Worm (Caenorhabditis elegans) whole organism, L3 larva: ENCODE measurements around the gene W08G11.5.
A peak's percentile ranks its signal among the peaks of the same experiment; 100 is the strongest.

Experiments
- R02D3.7 ChIP-seq: fragments of 150-350 bp; optimal IDR thresholded peaks from 2 replicates; lab custom pipeline; 2014; ENCODE audit warnings: missing biosample characterization, missing genetic modification characterization
- ZK546.5 ChIP-seq: sonication (generic microtip); optimal IDR thresholded peaks from 2 replicates; lab custom pipeline; 2017; ENCODE audit warnings: missing biosample characterization, missing genetic modification characterization
- aly-2 ChIP-seq: fragments of 150-350 bp; optimal IDR thresholded peaks from 2 replicates; lab custom pipeline; 2014; ENCODE audit warnings: missing biosample characterization, missing genetic modification characterization
- ama-1 ChIP-seq: fragments of 150-350 bp; optimal IDR thresholded peaks from 2 replicates; lab custom pipeline; 2018
- ceh-16 ChIP-seq: sonication (generic microtip); optimal IDR thresholded peaks from 2 replicates; lab custom pipeline; 2017; ENCODE audit warnings: missing biosample characterization, missing genetic modification characterization
- ceh-28 ChIP-seq: fragments of 150-350 bp; optimal IDR thresholded peaks from 2 replicates; lab custom pipeline; 2014; ENCODE audit warnings: missing biosample characterization, missing genetic modification reagents, missing genetic modification characterization
- ceh-82 ChIP-seq: fragments of 150-350 bp; optimal IDR thresholded peaks from 2 replicates; lab custom pipeline; 2014; ENCODE audit warnings: missing biosample characterization, missing genetic modification characterization
- ceh-9 ChIP-seq: sonication (generic microtip); optimal IDR thresholded peaks from 2 replicates; lab custom pipeline; 2018; ENCODE audit warnings: missing biosample characterization, missing genetic modification characterization
- daf-12 ChIP-seq: fragments of 150-350 bp; optimal IDR thresholded peaks from 2 replicates; lab custom pipeline; 2014; ENCODE audit warnings: missing biosample characterization, missing genetic modification reagents, missing genetic modification characterization
- egl-27 ChIP-seq: sonication (generic microtip); optimal IDR thresholded peaks from 4 replicates; lab custom pipeline; 2017; ENCODE audit warnings: missing biosample characterization, missing genetic modification reagents, missing genetic modification characterization
- egl-5 ChIP-seq: fragments of 150-350 bp; optimal IDR thresholded peaks from 2 replicates; lab custom pipeline; 2017; ENCODE audit warnings: missing biosample characterization, missing genetic modification reagents, missing genetic modification characterization, inconsistent platforms
- elt-1 ChIP-seq: fragments of 150-350 bp; optimal IDR thresholded peaks from 2 replicates; lab custom pipeline; 2014; ENCODE audit warnings: missing biosample characterization, missing genetic modification characterization
- elt-2 ChIP-seq: sonication (generic microtip); optimal IDR thresholded peaks from 2 replicates; lab custom pipeline; 2016; ENCODE audit warnings: missing genetic modification reagents, mild to moderate bottlenecking, missing genetic modification characterization, missing compliant biosample characterization
- elt-3 ChIP-seq, 3 experiments: fragments of 150-350 bp in 1 of 3; sonication (generic microtip) in 2 of 3; optimal IDR thresholded peaks; 2 replicates in 2 of 3; 4 replicates in 1 of 3; lab custom pipeline; 2014 to 2017; ENCODE audit warnings: missing biosample characterization in 3 of 3, missing genetic modification characterization in 3 of 3
- eor-1 ChIP-seq, 2 experiments: fragments of 150-350 bp; optimal IDR thresholded peaks; 2 replicates each; lab custom pipeline; 2014 to 2018; ENCODE audit warnings: missing biosample characterization in 2 of 2, missing genetic modification characterization in 2 of 2
- fkh-10 ChIP-seq: sonication (generic microtip); optimal IDR thresholded peaks from 2 replicates; lab custom pipeline; 2017; ENCODE audit warnings: missing biosample characterization, missing genetic modification reagents, missing genetic modification characterization
- fkh-2 ChIP-seq: fragments of 150-350 bp; optimal IDR thresholded peaks from 2 replicates; lab custom pipeline; 2014; ENCODE audit warnings: missing biosample characterization, missing genetic modification reagents, missing genetic modification characterization
- fos-1 ChIP-seq: fragments of 150-350 bp; optimal IDR thresholded peaks from 2 replicates; lab custom pipeline; 2014; ENCODE audit warnings: missing biosample characterization, missing genetic modification characterization
- hmg-11 ChIP-seq: sonication (generic microtip); optimal IDR thresholded peaks from 2 replicates; lab custom pipeline; 2016; ENCODE audit warnings: missing genetic modification characterization, missing compliant biosample characterization
- jun-1 ChIP-seq: fragments of 150-350 bp; optimal IDR thresholded peaks from 2 replicates; lab custom pipeline; 2014; ENCODE audit warnings: missing biosample characterization, missing genetic modification reagents, missing genetic modification characterization
- lin-15B ChIP-seq: fragments of 150-350 bp; optimal IDR thresholded peaks from 2 replicates; lab custom pipeline; 2014; ENCODE audit warnings: missing biosample characterization, missing genetic modification characterization
- lin-39 ChIP-seq: fragments of 150-350 bp; optimal IDR thresholded peaks from 2 replicates; lab custom pipeline; 2018; ENCODE audit warnings: missing biosample characterization, missing genetic modification reagents, missing genetic modification characterization
- lsy-12 ChIP-seq: sonication (generic microtip); optimal IDR thresholded peaks from 2 replicates; lab custom pipeline; 2016; ENCODE audit warnings: mild to moderate bottlenecking, missing genetic modification characterization, missing compliant biosample characterization
- mdl-1 ChIP-seq: fragments of 150-350 bp; optimal IDR thresholded peaks from 2 replicates; lab custom pipeline; 2014; ENCODE audit warnings: missing biosample characterization, missing genetic modification characterization
- mml-1 ChIP-seq: fragments of 150-350 bp; sonication (generic microtip); optimal IDR thresholded peaks from 3 replicates; lab custom pipeline; 2014; ENCODE audit warnings: missing biosample characterization, missing genetic modification characterization
- nfya-1 ChIP-seq: sonication (generic microtip); optimal IDR thresholded peaks from 2 replicates; lab custom pipeline; 2017; ENCODE audit warnings: missing genetic modification characterization, mild to moderate bottlenecking, missing compliant biosample characterization, antibody characterized with exemption, moderate library complexity; ENCODE audit not compliant: insufficient read depth
- nhr-11 ChIP-seq: fragments of 150-350 bp; optimal IDR thresholded peaks from 2 replicates; lab custom pipeline; 2014; ENCODE audit warnings: missing biosample characterization, missing genetic modification characterization
- nhr-12 ChIP-seq: fragments of 150-350 bp; optimal IDR thresholded peaks from 2 replicates; lab custom pipeline; 2014; ENCODE audit warnings: missing biosample characterization, missing genetic modification characterization
- nhr-23 ChIP-seq: fragments of 150-350 bp; optimal IDR thresholded peaks from 2 replicates; lab custom pipeline; 2014; ENCODE audit warnings: missing biosample characterization, missing genetic modification reagents, missing genetic modification characterization
- nhr-237 ChIP-seq: fragments of 150-350 bp; optimal IDR thresholded peaks from 2 replicates; lab custom pipeline; 2014; ENCODE audit warnings: missing biosample characterization, missing genetic modification characterization
- nhr-25 ChIP-seq: sonication (generic microtip); optimal IDR thresholded peaks from 2 replicates; lab custom pipeline; 2017; ENCODE audit warnings: missing biosample characterization, missing genetic modification characterization
- nhr-28 ChIP-seq: fragments of 150-350 bp; optimal IDR thresholded peaks from 2 replicates; lab custom pipeline; 2014; ENCODE audit warnings: missing biosample characterization, missing genetic modification characterization
- nhr-43 ChIP-seq: sonication (generic microtip); optimal IDR thresholded peaks from 2 replicates; lab custom pipeline; 2016; ENCODE audit warnings: mild to moderate bottlenecking, missing genetic modification characterization, missing compliant biosample characterization; ENCODE audit not compliant: poor library complexity, severe bottlenecking
- nhr-67 ChIP-seq: fragments of 150-350 bp; optimal IDR thresholded peaks from 2 replicates; lab custom pipeline; 2014; ENCODE audit warnings: missing biosample characterization, missing genetic modification characterization
- nhr-76 ChIP-seq: fragments of 150-350 bp; sonication (generic microtip); optimal IDR thresholded peaks from 5 replicates; lab custom pipeline; 2014; ENCODE audit warnings: missing biosample characterization, missing genetic modification characterization
- nhr-77 ChIP-seq: fragments of 150-350 bp; optimal IDR thresholded peaks from 2 replicates; lab custom pipeline; 2014; ENCODE audit warnings: missing biosample characterization, missing genetic modification characterization
- pha-4 ChIP-seq: fragments of 150-350 bp; optimal IDR thresholded peaks from 2 replicates; lab custom pipeline; 2014; ENCODE audit warnings: missing biosample characterization, missing genetic modification reagents, missing genetic modification characterization
- pqm-1 ChIP-seq: fragments of 150-350 bp; optimal IDR thresholded peaks from 2 replicates; lab custom pipeline; 2017; ENCODE audit warnings: missing biosample characterization, missing genetic modification characterization, inconsistent platforms
- sea-2 ChIP-seq: fragments of 150-350 bp; sonication (generic microtip); optimal IDR thresholded peaks from 4 replicates; lab custom pipeline; 2014; ENCODE audit warnings: missing biosample characterization, missing genetic modification reagents, missing genetic modification characterization
- skn-1 ChIP-seq: fragments of 150-350 bp; optimal IDR thresholded peaks from 2 replicates; lab custom pipeline; 2014; ENCODE audit warnings: missing biosample characterization, missing genetic modification characterization
- snpc-4 ChIP-seq: fragments of 150-350 bp; optimal IDR thresholded peaks from 2 replicates; lab custom pipeline; 2014; ENCODE audit warnings: missing biosample characterization, missing genetic modification characterization
- tbx-2 ChIP-seq: sonication (generic microtip); optimal IDR thresholded peaks from 2 replicates; lab custom pipeline; 2016; ENCODE audit warnings: mild to moderate bottlenecking, missing genetic modification characterization, missing compliant biosample characterization
- unc-39 ChIP-seq: sonication (generic microtip); optimal IDR thresholded peaks from 4 replicates; lab custom pipeline; 2017; ENCODE audit warnings: missing biosample characterization, missing genetic modification characterization
- unc-62 ChIP-seq: fragments of 150-350 bp; sonication (generic microtip); optimal IDR thresholded peaks from 4 replicates; lab custom pipeline; 2014; ENCODE audit warnings: missing biosample characterization, missing genetic modification reagents, missing genetic modification characterization
- zag-1 ChIP-seq: fragments of 150-350 bp; optimal IDR thresholded peaks from 2 replicates; lab custom pipeline; 2014; ENCODE audit warnings: missing biosample characterization, missing genetic modification characterization
- ztf-11 ChIP-seq: fragments of 150-350 bp; optimal IDR thresholded peaks from 2 replicates; lab custom pipeline; 2014; ENCODE audit warnings: missing biosample characterization, missing genetic modification characterization

Gene W08G11.5

ce11 chrV:16355941-16356340 is 9.6 kb upstream of the W08G11.5 start:
- TF ChIP-seq nhr-12 (tag; lab: Kevin White, UChicago) (no peak), egl-27 (peak; percentile 71), nhr-23 (tag; lab: Kevin White, UChicago) (peak; percentile 83), ceh-28 (peak; percentile 84), hmg-11 (tag; lab: Kevin White, UChicago) (peak; percentile 99), nfya-1 (tag; lab: Kevin White, UChicago) (peak; percentile 96), ama-1 (lab: Kevin White, UChicago) (peak; percentile 34), egl-5 (tag; lab: Kevin White, UChicago) (peak; percentile 70), snpc-4 (peak; percentile 52), sea-2 (GFP tag; lab: Kevin White, UChicago) (no peak), fkh-10 (GFP tag; lab: Kevin White, UChicago) (peak; percentile 87), nhr-43 (tag; lab: Kevin White, UChicago) (peak; percentile 60), nhr-28 (tag; lab: Kevin White, UChicago) (no peak), lin-15B (tag; lab: Kevin White, UChicago) (peak; percentile 68), lin-39 (tag; lab: Kevin White, UChicago) (peak; percentile 92), lsy-12 (tag; lab: Kevin White, UChicago) (peak; percentile 84), aly-2 (tag; lab: Kevin White, UChicago) (no peak), elt-2 (tag; lab: Kevin White, UChicago) (peak; percentile 86), pha-4 (tag; lab: Kevin White, UChicago) (peak; percentile 81), tbx-2 (tag; lab: Kevin White, UChicago) (peak; percentile 56), elt-1 (tag; lab: Kevin White, UChicago) (no peak), R02D3.7 (peak; percentile 72), zag-1 (no peak), nhr-11 (no peak), pqm-1 (tag; lab: Kevin White, UChicago) (peak; percentile 91), unc-39 (no peak), ceh-82 (tag; lab: Kevin White, UChicago) (peak; percentile 23), mml-1 (tag; lab: Kevin White, UChicago) (no peak), mdl-1 (peak; percentile 58), unc-62 (GFP tag; lab: Kevin White, UChicago) (peak; percentile 13), jun-1 (peak; percentile 96), skn-1 (tag; lab: Kevin White, UChicago) (peak; percentile 85), nhr-25 (tag; lab: Kevin White, UChicago) (peak; percentile 64)

- TF ChIP-seq R02D3.7 (no peak), pha-4 (tag; lab: Kevin White, UChicago) (peak; percentile 6)
These were observed 8.4 kb upstream of the W08G11.5 start for ce11 chrV:16354675-16355074.

ce11 chrV:16352282-16352681 is 6.0 kb upstream of the W08G11.5 start:
- TF ChIP-seq nhr-67 (tag; lab: Kevin White, UChicago) (no peak), fkh-10 (GFP tag; lab: Kevin White, UChicago) (no peak), nhr-43 (tag; lab: Kevin White, UChicago) (no peak), elt-2 (tag; lab: Kevin White, UChicago) (peak; percentile 60), pqm-1 (tag; lab: Kevin White, UChicago) (peak; percentile 58), fkh-2 (no peak), lsy-12 (tag; lab: Kevin White, UChicago) (no peak), ceh-16 (tag; lab: Kevin White, UChicago) (no peak), ceh-82 (tag; lab: Kevin White, UChicago) (no peak), ceh-28 (no peak), nfya-1 (tag; lab: Kevin White, UChicago) (peak; percentile 54), mml-1 (tag; lab: Kevin White, UChicago) (no peak), ZK546.5 (no peak), lin-15B (tag; lab: Kevin White, UChicago) (peak; percentile 22), nhr-237 (tag; lab: Kevin White, UChicago) (no peak), tbx-2 (tag; lab: Kevin White, UChicago) (no peak), ama-1 (lab: Kevin White, UChicago) (no peak), nhr-11 (no peak), lin-39 (tag; lab: Kevin White, UChicago) (peak; percentile 54), ztf-11 (tag; lab: Kevin White, UChicago) (no peak), zag-1 (no peak), skn-1 (tag; lab: Kevin White, UChicago) (peak; percentile 56), eor-1 (tag; optimal IDR thresholded peaks at IDR 0.05; lab: Kevin White, UChicago) (no peak), ceh-9 (no peak), jun-1 (no peak), elt-3 (tag; optimal IDR thresholded peaks at IDR 0.05; lab: Kevin White, UChicago) (no peak), elt-1 (tag; lab: Kevin White, UChicago) (no peak), nhr-25 (tag; lab: Kevin White, UChicago) (no peak), pha-4 (tag; lab: Kevin White, UChicago) (peak; percentile 69), nhr-28 (tag; lab: Kevin White, UChicago) (no peak), unc-62 (GFP tag; lab: Kevin White, UChicago) (no peak), snpc-4 (no peak), egl-5 (tag; lab: Kevin White, UChicago) (peak; percentile 3), nhr-77 (tag; lab: Kevin White, UChicago) (no peak), daf-12 (tag; lab: Kevin White, UChicago) (no peak), sea-2 (GFP tag; lab: Kevin White, UChicago) (no peak), egl-27 (no peak), fos-1 (tag; lab: Kevin White, UChicago) (no peak), aly-2 (tag; lab: Kevin White, UChicago) (no peak), nhr-76 (tag; lab: Kevin White, UChicago) (no peak)
